Fruit fly (Drosophila melanogaster): ENCODE data around the gene mRpL44.

dm6 chr3R:5516582-5517001 lies 46.2 kb upstream of the mRpL44 start:
- TF ChIP-seq CG34367 (tag; optimal IDR thresholded peaks at IDR 0.05) = no peak
- no peak for TF ChIP-seq D1 (tag; optimal IDR thresholded peaks at IDR 0.05)
- no peak for TF ChIP-seq CG13204 (GFP tag; optimal IDR thresholded peaks at IDR 0.05)
- TF ChIP-seq fd96Ca (GFP tag; IDR thresholded peaks at IDR 0.05) = no peak
- no peak for TF ChIP-seq CG8301 (tag; optimal IDR thresholded peaks at IDR 0.05)
- TF ChIP-seq Snoo (tag; optimal IDR thresholded peaks at IDR 0.05) = no peak
- no peak for TF ChIP-seq CG4496 (GFP tag; IDR thresholded peaks at IDR 0.05)
